Worm (Caenorhabditis elegans): ENCODE results near the gene ttr-46.

The ttr-46 gene

ce11 chrV:9950861-9951260 is at the start of gene ttr-46:
TSS of gene ttr-46 (plus strand) at chrV:9951233.
- no peak for TF ChIP-seq zip-5 (tag; optimal IDR thresholded peaks at IDR 0.05)
- no peak for TF ChIP-seq K02D7.2 (tag; optimal IDR thresholded peaks at IDR 0.05)
- TF ChIP-seq nhr-11 (tag; optimal IDR thresholded peaks at IDR 0.05), result no peak
- no peak for TF ChIP-seq pat-9 (tag; optimal IDR thresholded peaks at IDR 0.05)
- no peak for TF ChIP-seq ahr-1 (tag; optimal IDR thresholded peaks at IDR 0.05)
- no peak for TF ChIP-seq ceh-6 (GFP tag; optimal IDR thresholded peaks at IDR 0.05)
- TF ChIP-seq ceh-34 (tag; optimal IDR thresholded peaks at IDR 0.05), result no peak
- TF ChIP-seq elt-2 (tag; optimal IDR thresholded peaks at IDR 0.05), result no peak
- TF ChIP-seq madf-2 (tag; optimal IDR thresholded peaks at IDR 0.05), result no peak
- TF ChIP-seq sox-4 (tag; optimal IDR thresholded peaks at IDR 0.05), result no peak
- no peak for TF ChIP-seq hlh-30 (tag; optimal IDR thresholded peaks at IDR 0.05; ENCODE audit: insufficient read depth)
- TF ChIP-seq ceh-24 (tag; optimal IDR thresholded peaks at IDR 0.05), result no peak
- TF ChIP-seq C38D4.7 (GFP tag; optimal IDR thresholded peaks at IDR 0.05), result no peak
- TF ChIP-seq lin-11 (tag; optimal IDR thresholded peaks at IDR 0.05), result no peak
- no peak for TF ChIP-seq dve-1 (tag; optimal IDR thresholded peaks at IDR 0.05)
- no peak for TF ChIP-seq hlh-8 (tag; optimal IDR thresholded peaks at IDR 0.05)
- no peak for TF ChIP-seq unc-3 (GFP tag; conservative IDR thresholded peaks at IDR 0.05)
- no peak for TF ChIP-seq unc-3 (tag; optimal IDR thresholded peaks at IDR 0.05)

DNA sequence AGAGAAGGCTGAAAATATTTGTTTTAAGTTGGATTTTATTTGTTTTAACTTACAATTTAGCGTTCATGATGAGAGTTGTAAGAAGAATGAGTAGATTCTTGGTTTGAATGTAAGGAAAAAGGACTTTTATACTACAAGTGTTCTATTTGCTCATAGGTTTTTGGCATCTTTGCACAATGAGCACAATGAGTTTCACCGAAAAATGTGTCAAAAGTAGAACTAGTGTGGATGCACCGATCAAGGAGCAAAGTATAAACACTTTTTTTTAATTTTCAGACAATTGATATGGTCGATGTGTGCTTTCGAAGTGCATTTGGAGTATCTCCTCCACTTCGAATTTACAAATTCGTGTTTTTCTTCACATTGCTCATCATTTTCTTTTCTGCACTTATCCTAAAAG is 44.9 kb upstream of the ttr-46 start, which contains the start of gene fipr-11:
Gene fipr-11 (minus strand): TSS at position 101 of the 400 bp plus-strand sequence.
- TF ChIP-seq K09A11.1 (tag; optimal IDR thresholded peaks at IDR 0.05; ENCODE audit: insufficient read depth) (no peak), C38D4.7 (GFP tag; optimal IDR thresholded peaks at IDR 0.05) (no peak), unc-42 (tag; optimal IDR thresholded peaks at IDR 0.05) (no peak), sox-2 (GFP tag; IDR thresholded peaks at IDR 0.05) (no peak), ceh-30 (tag; optimal IDR thresholded peaks at IDR 0.05) (no peak), zip-5 (tag; optimal IDR thresholded peaks at IDR 0.05) (no peak), syd-9 (tag; optimal IDR thresholded peaks at IDR 0.05) (no peak), T23F11.4 (GFP tag; optimal IDR thresholded peaks at IDR 0.05) (no peak), gmeb-2 (tag; optimal IDR thresholded peaks at IDR 0.05) (no peak), pat-9 (tag; optimal IDR thresholded peaks at IDR 0.05) (no peak), ceh-48 (tag; optimal IDR thresholded peaks at IDR 0.05) (no peak), dve-1 (tag; optimal IDR thresholded peaks at IDR 0.05) (no peak)

- TF ChIP-seq ets-4 (tag; optimal IDR thresholded peaks at IDR 0.05), result no peak
- no peak for TF ChIP-seq ceh-30 (tag; optimal IDR thresholded peaks at IDR 0.05)
- TF ChIP-seq hlh-6 (tag; optimal IDR thresholded peaks at IDR 0.05), result no peak
- TF ChIP-seq pax-1 (tag; optimal IDR thresholded peaks at IDR 0.05), result no peak
- no peak for TF ChIP-seq K02D7.2 (tag; optimal IDR thresholded peaks at IDR 0.05)
- TF ChIP-seq unc-42 (tag; optimal IDR thresholded peaks at IDR 0.05), result no peak
- TF ChIP-seq ceh-19 (GFP tag; optimal IDR thresholded peaks at IDR 0.05), result no peak
- no peak for TF ChIP-seq pqm-1 (tag; optimal IDR thresholded peaks at IDR 0.05)
- TF ChIP-seq ref-2 (tag; optimal IDR thresholded peaks at IDR 0.05), result no peak
- TF ChIP-seq ceh-22 (tag; optimal IDR thresholded peaks at IDR 0.05), result no peak
Measured at ce11 chrV:9907205-9907604, 43.8 kb upstream of the ttr-46 start.

DNA sequence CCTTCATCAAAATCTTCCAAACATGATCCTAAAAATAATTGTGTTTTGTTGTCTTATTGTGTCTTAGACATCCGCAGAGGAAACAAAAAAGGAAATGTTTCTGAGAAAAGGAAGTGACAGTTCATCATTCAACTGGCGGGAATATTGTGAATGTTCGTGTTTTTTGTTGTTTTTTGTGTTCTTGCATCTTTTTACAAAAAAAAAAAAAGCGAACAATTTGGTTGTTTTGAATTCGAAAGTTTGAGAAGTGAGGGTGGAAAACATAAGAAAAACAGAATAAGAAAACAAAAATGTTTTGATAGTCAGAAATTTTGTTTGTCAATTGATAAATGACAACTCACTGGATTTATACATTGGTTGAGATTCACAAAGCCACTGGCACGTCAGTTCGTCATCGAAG is 41.4 kb upstream of the ttr-46 start:
- TF ChIP-seq ztf-16 (tag; optimal IDR thresholded peaks at IDR 0.05), result no peak
- no peak for TF ChIP-seq tbx-7 (tag; optimal IDR thresholded peaks at IDR 0.05)
- no peak for TF ChIP-seq rnt-1 (tag; optimal IDR thresholded peaks at IDR 0.05)

ce11 chrV:9911165-9911564 is 39.9 kb upstream of the ttr-46 start:
- TF ChIP-seq ceh-22 (tag; optimal IDR thresholded peaks at IDR 0.05), result no peak
- peak; percentile 90 for TF ChIP-seq unc-42 (tag; optimal IDR thresholded peaks at IDR 0.05)
- TF ChIP-seq sox-2 (GFP tag; IDR thresholded peaks at IDR 0.05), result no peak
